Fruit fly (Drosophila melanogaster) whole organism, embryonic: Measurements from ENCODE around the gene CG10993.

Experiments used
- CG17328 ChIP-seq: fragments of 200-800 bp; sonication (Bioruptor generic); IDR thresholded peaks from 2 replicates; pipeline ENCODE4 v1.3.6; 2022; ENCODE audit warnings: missing biosample characterization, missing genetic modification characterization
- CG30020 ChIP-seq: fragments of 200-800 bp; optimal IDR thresholded peaks from 2 replicates; lab custom pipeline; 2019; ENCODE audit warnings: missing biosample characterization, mild to moderate bottlenecking, missing genetic modification characterization, moderate library complexity
- HLH4C ChIP-seq: fragments of 200-800 bp; sonication (Bioruptor generic); IDR thresholded peaks from 3 replicates; pipeline ENCODE4 v1.3.6; 2022; ENCODE audit warnings: missing biosample characterization, missing genetic modification characterization; ENCODE audit not compliant: partially characterized antibody
- cg ChIP-seq: fragments of 200-800 bp; sonication (Bioruptor generic); optimal IDR thresholded peaks from 3 replicates; lab custom pipeline; 2019; ENCODE audit warnings: missing biosample characterization, mild to moderate bottlenecking, missing genetic modification characterization, moderate library complexity
- gfzf ChIP-seq: fragments of 200-800 bp; sonication (Bioruptor generic); optimal IDR thresholded peaks from 2 replicates; lab custom pipeline; 2016; ENCODE audit warnings: missing biosample characterization, mild to moderate bottlenecking, missing genetic modification characterization, moderate library complexity

dm6 chrX:13828870-13829269, 38.0 kb upstream of the CG10993 start:
- TF ChIP-seq CG30020 = no peak
- TF ChIP-seq CG17328 (GFP tag; lab: Robert Waterston, UW) = no peak
- no peak for TF ChIP-seq cg (GFP tag; lab: Kevin White, UChicago)
- no peak for TF ChIP-seq gfzf (GFP tag; lab: Kevin White, UChicago)
- no peak for TF ChIP-seq HLH4C (GFP tag; lab: Robert Waterston, UW)
